Fruit fly (Drosophila melanogaster): ENCODE measurements around the gene CG43445.
A peak's percentile ranks its signal among the peaks of the same experiment; 100 is the strongest.

The CG43445 gene

DNA sequence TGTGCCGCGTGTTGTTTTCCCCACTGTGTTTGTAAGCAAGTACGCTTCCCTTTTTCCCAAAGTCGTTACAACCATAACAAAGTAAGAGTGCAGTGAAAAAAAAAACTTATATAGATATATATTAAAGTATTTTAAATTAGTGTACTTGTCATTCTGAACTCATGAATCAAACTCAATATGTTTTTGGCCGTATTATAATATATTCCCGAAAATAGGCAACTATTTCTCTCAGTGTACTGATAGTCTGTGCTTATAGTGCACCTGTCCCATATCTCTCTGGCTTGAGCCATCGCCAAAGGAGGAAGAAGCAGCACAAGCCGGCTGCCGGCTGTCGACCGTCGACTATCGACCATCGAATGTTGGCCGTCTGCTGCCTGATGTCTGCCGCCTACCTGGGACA lies 29.9 kb downstream of the CG43445 start (continued):
- TF ChIP-seq Drgx (GFP tag; IDR thresholded peaks at IDR 0.05) (peak; percentile 62), en (GFP tag; optimal IDR thresholded peaks at IDR 0.05) (no peak), TFAM (GFP tag; optimal IDR thresholded peaks at IDR 0.05) (no peak), CG7786 (GFP tag; optimal IDR thresholded peaks at IDR 0.05) (peak; percentile 30), Blimp-1 (GFP tag; optimal IDR thresholded peaks at IDR 0.05) (peak; percentile 66), CG2129 (GFP tag; IDR thresholded peaks at IDR 0.05; ENCODE audit: partially characterized antibody) (no peak), CG11504 (tag; optimal IDR thresholded peaks at IDR 0.05) (peak; percentile 65), Rx (GFP tag; IDR thresholded peaks at IDR 0.05) (peak; percentile 57), gcm (GFP tag; optimal IDR thresholded peaks at IDR 0.05) (peak; percentile 68), CG3407 (GFP tag; optimal IDR thresholded peaks at IDR 0.05) (peak; percentile 16), MBD-R2 (GFP tag; IDR thresholded peaks at IDR 0.05) (peak; percentile 13; the same call in 1 of the 2 replicates), fd102C (GFP tag; optimal IDR thresholded peaks at IDR 0.05) (peak; percentile 95), trh (GFP tag; optimal IDR thresholded peaks at IDR 0.05) (peak; percentile 29), CG7271 (tag; optimal IDR thresholded peaks at IDR 0.05) (peak; percentile 79), pnt (GFP tag; optimal IDR thresholded peaks at IDR 0.05) (peak; percentile 43), Asciz (GFP tag; optimal IDR thresholded peaks at IDR 0.05) (peak; percentile 21), CG10979 (tag; optimal IDR thresholded peaks at IDR 0.05) (peak; percentile 89), Mad (GFP tag; optimal IDR thresholded peaks at IDR 0.05) (peak; percentile 47), B-H2 (GFP tag; optimal IDR thresholded peaks at IDR 0.05) (no peak), HHEX (GFP tag; optimal IDR thresholded peaks at IDR 0.05) (peak; percentile 21), Hsf (GFP tag; optimal IDR thresholded peaks at IDR 0.05) (peak; percentile 62), lola (GFP tag; optimal IDR thresholded peaks at IDR 0.05) (peak in 1 of 3 experiments; percentile 91), tx (GFP tag; optimal IDR thresholded peaks at IDR 0.05) (no peak), ind (GFP tag; optimal IDR thresholded peaks at IDR 0.05) (peak; percentile 16), ap (GFP tag; IDR thresholded peaks at IDR 0.05) (peak; percentile 51; the same call in 1 of the 2 replicates), CG3726 (GFP tag; IDR thresholded peaks at IDR 0.05) (no peak), ci (GFP tag; IDR thresholded peaks at IDR 0.05) (peak; percentile 85), CG3065 (GFP tag; optimal IDR thresholded peaks at IDR 0.05) (peak; percentile 50), CG17186 (GFP tag; optimal IDR thresholded peaks at IDR 0.05) (no peak), Sox100B (GFP tag; optimal IDR thresholded peaks at IDR 0.05) (peak; percentile 46), HmgZ (tag; optimal IDR thresholded peaks at IDR 0.05) (peak; percentile 4), lilli (GFP tag; optimal IDR thresholded peaks at IDR 0.05) (peak; percentile 42), ase (GFP tag; IDR thresholded peaks at IDR 0.05) (0 out of 3 replicates have a peak, but pooled peaks have one; percentile 15), gem (tag; optimal IDR thresholded peaks at IDR 0.05) (peak; percentile 86), CG9876 (GFP tag; optimal IDR thresholded peaks at IDR 0.05) (no peak)

- TF ChIP-seq sr (GFP tag; IDR thresholded peaks at IDR 0.05) = no peak
- TF ChIP-seq Dp (GFP tag; optimal IDR thresholded peaks at IDR 0.05) = no peak
- peak; percentile 16 for TF ChIP-seq sqz (GFP tag; optimal IDR thresholded peaks at IDR 0.05)
- no peak for TF ChIP-seq CG2129 (GFP tag; IDR thresholded peaks at IDR 0.05; ENCODE audit: partially characterized antibody)
- TF ChIP-seq HLH4C (GFP tag; IDR thresholded peaks at IDR 0.05; ENCODE audit: partially characterized antibody) = no peak
- no peak for TF ChIP-seq ash1 (GFP tag; optimal IDR thresholded peaks at IDR 0.05)
- TF ChIP-seq Stat92E (GFP tag; optimal IDR thresholded peaks at IDR 0.05) = peak in 1 of 3 experiments; percentile 5
- peak; percentile 57 for TF ChIP-seq grau (tag; optimal IDR thresholded peaks at IDR 0.05)
- TF ChIP-seq Dll (GFP tag; IDR thresholded peaks at IDR 0.05; ENCODE audit: partially characterized antibody) = peak; percentile 65
- peak; percentile 37 for TF ChIP-seq repo (GFP tag; optimal IDR thresholded peaks at IDR 0.05)
- TF ChIP-seq nerfin-1 (tag; optimal IDR thresholded peaks at IDR 0.05) = peak; percentile 35
- peak; percentile 50; the same call in 2 of the 3 replicates for TF ChIP-seq CG11695 (GFP tag; IDR thresholded peaks at IDR 0.05)
- TF ChIP-seq psq (GFP tag; optimal IDR thresholded peaks at IDR 0.05) = no peak
- no peak for TF ChIP-seq bbx (GFP tag; IDR thresholded peaks at IDR 0.05; ENCODE audit: partially characterized antibody)
- no peak for TF ChIP-seq her (GFP tag; optimal IDR thresholded peaks at IDR 0.05)
Measured at dm6 chr3R:17943359-17944232, 32.4 kb downstream of the CG43445 start.

All from whole organism, embryonic.